Fruit fly (Drosophila melanogaster) whole organism, embryonic: ENCODE results near the gene CG6791.

Source experiments
- Antp ChIP-seq: fragments of 200-800 bp; sonication (Bioruptor generic); optimal IDR thresholded peaks from 3 replicates; lab custom pipeline; 2016; ENCODE audit warnings: missing biosample characterization, missing genetic modification characterization
- Bdp1 ChIP-seq: fragments of 200-800 bp; sonication (Bioruptor generic); optimal IDR thresholded peaks from 3 replicates; lab custom pipeline; 2016; ENCODE audit warnings: missing biosample characterization, missing genetic modification characterization
- CG10267 ChIP-seq: fragments of 200-800 bp; sonication (Bioruptor generic); optimal IDR thresholded peaks from 2 replicates; lab custom pipeline; 2018; ENCODE audit warnings: missing biosample characterization, mild to moderate bottlenecking, missing genetic modification characterization, moderate library complexity
- CG10979 ChIP-seq: fragments of 200-800 bp; sonication (Bioruptor generic); optimal IDR thresholded peaks from 2 replicates; lab custom pipeline; 2018; ENCODE audit warnings: missing biosample characterization, mild to moderate bottlenecking, missing genetic modification characterization, moderate library complexity
- CG12071 ChIP-seq: fragments of 200-800 bp; sonication (Bioruptor generic); optimal IDR thresholded peaks from 3 replicates; lab custom pipeline; 2018; ENCODE audit warnings: missing biosample characterization, mild to moderate bottlenecking, missing genetic modification characterization
- CG14050 ChIP-seq: fragments of 200-800 bp; sonication (Bioruptor generic); IDR thresholded peaks from 3 replicates; pipeline ENCODE4 v1.3.6; 2022; ENCODE audit warnings: missing biosample characterization, missing genetic modification characterization
- CG15073 ChIP-seq: fragments of 200-800 bp; sonication (Bioruptor generic); optimal IDR thresholded peaks from 2 replicates; lab custom pipeline; 2016; ENCODE audit warnings: missing biosample characterization, missing genetic modification characterization
- CG1603 ChIP-seq: fragments of 200-800 bp; sonication (Bioruptor generic); optimal IDR thresholded peaks from 2 replicates; lab custom pipeline; 2019; ENCODE audit warnings: missing biosample characterization, mild to moderate bottlenecking, missing genetic modification characterization, moderate library complexity
- CG17186 ChIP-seq: fragments of 200-800 bp; sonication (Bioruptor generic); optimal IDR thresholded peaks from 3 replicates; lab custom pipeline; 2017; ENCODE audit warnings: missing biosample characterization, missing genetic modification reagents, missing genetic modification characterization
- CG17829 ChIP-seq: fragments of 200-800 bp; optimal IDR thresholded peaks from 2 replicates; lab custom pipeline; 2019; ENCODE audit warnings: missing biosample characterization, mild to moderate bottlenecking, missing genetic modification characterization, moderate library complexity
- CG18764 ChIP-seq: fragments of 200-800 bp; sonication (Bioruptor generic); optimal IDR thresholded peaks from 3 replicates; lab custom pipeline; 2016; ENCODE audit warnings: missing biosample characterization, missing genetic modification characterization
- CG2678 ChIP-seq: fragments of 200-800 bp; sonication (Bioruptor generic); optimal IDR thresholded peaks from 3 replicates; lab custom pipeline; 2019; ENCODE audit warnings: missing biosample characterization, mild to moderate bottlenecking, missing genetic modification characterization, moderate library complexity
- CG31365 ChIP-seq: fragments of 200-800 bp; sonication (Bioruptor generic); optimal IDR thresholded peaks from 2 replicates; lab custom pipeline; 2018; ENCODE audit warnings: missing biosample characterization, mild to moderate bottlenecking, missing genetic modification characterization
- CG32532 ChIP-seq: fragments of 200-800 bp; sonication (Bioruptor generic); IDR thresholded peaks from 2 replicates; pipeline ENCODE4 v1.3.6; 2022; ENCODE audit warnings: missing biosample characterization, missing genetic modification characterization
- CG32767 ChIP-seq: fragments of 200-800 bp; sonication (Bioruptor generic); IDR thresholded peaks from 2 replicates; pipeline ENCODE4 v1.3.6; 2022; ENCODE audit warnings: missing biosample characterization, missing genetic modification characterization
- CG3847 ChIP-seq: fragments of 200-800 bp; sonication (Bioruptor generic); IDR thresholded peaks from 2 replicates; pipeline ENCODE4 v1.3.6; 2022; ENCODE audit warnings: missing biosample characterization, missing genetic modification characterization
- CG4328 ChIP-seq: fragments of 200-800 bp; sonication (Bioruptor generic); optimal IDR thresholded peaks from 3 replicates; lab custom pipeline; 2017; ENCODE audit warnings: missing biosample characterization, missing genetic modification reagents, missing genetic modification characterization
- CG6175 ChIP-seq: fragments of 200-800 bp; sonication (Bioruptor generic); IDR thresholded peaks from 3 replicates; pipeline ENCODE4 v1.3.6; 2022; ENCODE audit warnings: missing biosample characterization, missing genetic modification characterization
- CG6854 ChIP-seq: fragments of 200-800 bp; sonication (Bioruptor generic); optimal IDR thresholded peaks from 3 replicates; lab custom pipeline; 2017; ENCODE audit warnings: missing biosample characterization, mild to moderate bottlenecking, missing genetic modification characterization
- CG7963 ChIP-seq: fragments of 200-800 bp; sonication (Bioruptor generic); IDR thresholded peaks from 3 replicates; pipeline ENCODE4 v1.3.6; 2022; ENCODE audit warnings: missing biosample characterization, missing genetic modification characterization; ENCODE audit not compliant: partially characterized antibody
- CG7987 ChIP-seq: fragments of 200-800 bp; sonication (Bioruptor generic); optimal IDR thresholded peaks from 2 replicates; lab custom pipeline; 2018; ENCODE audit warnings: missing biosample characterization, mild to moderate bottlenecking, missing genetic modification characterization, moderate library complexity
- CG9437 ChIP-seq: fragments of 200-800 bp; sonication (Bioruptor generic); optimal IDR thresholded peaks from 2 replicates; lab custom pipeline; 2018; ENCODE audit warnings: missing biosample characterization, mild to moderate bottlenecking, missing genetic modification characterization
- Dip3 ChIP-seq: fragments of 200-800 bp; sonication (Bioruptor generic); optimal IDR thresholded peaks from 3 replicates; lab custom pipeline; 2016; ENCODE audit warnings: missing biosample characterization, missing genetic modification characterization
- Doc2 ChIP-seq: fragments of 200-800 bp; sonication (Bioruptor generic); IDR thresholded peaks from 2 replicates; pipeline ENCODE4 v1.3.6; 2022; ENCODE audit warnings: missing biosample characterization, missing genetic modification characterization
- Dp ChIP-seq: fragments of 200-800 bp; sonication (Bioruptor generic); optimal IDR thresholded peaks from 2 replicates; lab custom pipeline; 2018; ENCODE audit warnings: missing biosample characterization, mild to moderate bottlenecking, missing genetic modification characterization, moderate library complexity
- Drgx ChIP-seq: fragments of 200-800 bp; sonication (Bioruptor generic); IDR thresholded peaks from 2 replicates; pipeline ENCODE4 v1.3.6; 2022; ENCODE audit warnings: missing biosample characterization, missing genetic modification characterization
- Kr ChIP-seq: fragments of 200-800 bp; sonication (Bioruptor generic); optimal IDR thresholded peaks from 2 replicates; lab custom pipeline; 2017; ENCODE audit warnings: missing biosample characterization, mild to moderate bottlenecking, missing genetic modification characterization
- Mad ChIP-seq: fragments of 200-800 bp; sonication (Bioruptor generic); optimal IDR thresholded peaks from 2 replicates; lab custom pipeline; 2016; ENCODE audit warnings: missing biosample characterization, missing genetic modification characterization
- Mes4 ChIP-seq: fragments of 200-800 bp; sonication (Bioruptor generic); optimal IDR thresholded peaks from 2 replicates; lab custom pipeline; 2016; ENCODE audit warnings: missing biosample characterization, missing genetic modification characterization
- Oaz ChIP-seq: fragments of 200-800 bp; sonication (Bioruptor generic); IDR thresholded peaks from 2 replicates; pipeline ENCODE4 v1.3.6; 2022; ENCODE audit warnings: missing biosample characterization, missing genetic modification characterization
- Oli ChIP-seq: fragments of 200-800 bp; sonication (Bioruptor generic); optimal IDR thresholded peaks from 2 replicates; lab custom pipeline; 2018; ENCODE audit warnings: missing biosample characterization, mild to moderate bottlenecking, missing genetic modification characterization, moderate library complexity
- PHDP ChIP-seq: fragments of 200-800 bp; sonication (Bioruptor generic); optimal IDR thresholded peaks from 3 replicates; lab custom pipeline; 2018; ENCODE audit warnings: missing biosample characterization, mild to moderate bottlenecking, missing genetic modification characterization, moderate library complexity
- Poxn ChIP-seq: fragments of 200-800 bp; sonication (Bioruptor generic); IDR thresholded peaks from 2 replicates; pipeline ENCODE4 v1.3.6; 2022; ENCODE audit warnings: missing biosample characterization, missing genetic modification characterization
- Ptx1 ChIP-seq: fragments of 200-800 bp; sonication (Bioruptor generic); IDR thresholded peaks from 2 replicates; pipeline ENCODE4 v1.3.6; 2022; ENCODE audit warnings: missing biosample characterization, missing genetic modification characterization
- Side ChIP-seq: fragments of 200-800 bp; sonication (Bioruptor generic); optimal IDR thresholded peaks from 2 replicates; lab custom pipeline; 2016; ENCODE audit warnings: missing biosample characterization, missing genetic modification characterization
- Xrp1 ChIP-seq: fragments of 200-800 bp; sonication (Bioruptor generic); IDR thresholded peaks from 2 replicates; pipeline ENCODE4 v1.3.6; 2022; ENCODE audit warnings: missing biosample characterization, missing genetic modification characterization
- ato ChIP-seq: fragments of 200-800 bp; sonication (Bioruptor generic); IDR thresholded peaks from 2 replicates; pipeline ENCODE4 v1.3.6; 2022; ENCODE audit warnings: missing biosample characterization, missing genetic modification characterization; ENCODE audit not compliant: partially characterized antibody
- bowl ChIP-seq: fragments of 200-800 bp; sonication (Bioruptor generic); IDR thresholded peaks from 2 replicates; pipeline ENCODE4 v1.3.6; 2022; ENCODE audit warnings: missing biosample characterization, missing genetic modification characterization
- dmrt11E ChIP-seq: fragments of 200-800 bp; sonication (Bioruptor generic); optimal IDR thresholded peaks from 3 replicates; lab custom pipeline; 2018; ENCODE audit warnings: missing biosample characterization, mild to moderate bottlenecking, missing genetic modification characterization, moderate library complexity
- dpn ChIP-seq, 2 experiments: fragments of 200-800 bp; sonication (Bioruptor generic); optimal IDR thresholded peaks; 3 replicates each; lab custom pipeline; 2016; ENCODE audit warnings: missing biosample characterization in 2 of 2, missing genetic modification characterization in 2 of 2
- fu2 ChIP-seq: fragments of 200-800 bp; sonication (Bioruptor generic); optimal IDR thresholded peaks from 2 replicates; lab custom pipeline; 2016; ENCODE audit warnings: missing biosample characterization, missing genetic modification characterization
- jigr1 ChIP-seq: fragments of 200-800 bp; sonication (Bioruptor generic); IDR thresholded peaks from 3 replicates; pipeline ENCODE4 v1.3.6; 2022; ENCODE audit warnings: missing biosample characterization, missing genetic modification characterization
- klu ChIP-seq: fragments of 200-800 bp; sonication (Bioruptor generic); IDR thresholded peaks from 2 replicates; pipeline ENCODE4 v1.3.6; 2022; ENCODE audit warnings: missing biosample characterization, missing genetic modification characterization
- nerfin-2 ChIP-seq: fragments of 200-800 bp; sonication (Bioruptor generic); IDR thresholded peaks from 2 replicates; pipeline ENCODE4 v1.3.6; 2022; ENCODE audit warnings: missing biosample characterization, missing genetic modification characterization; ENCODE audit not compliant: partially characterized antibody
- onecut ChIP-seq: fragments of 200-800 bp; sonication (Bioruptor generic); IDR thresholded peaks from 2 replicates; pipeline ENCODE4 v1.3.6; 2022; ENCODE audit warnings: missing biosample characterization, missing genetic modification characterization
- p53 ChIP-seq: fragments of 200-800 bp; sonication (Bioruptor generic); optimal IDR thresholded peaks from 2 replicates; lab custom pipeline; 2016; ENCODE audit warnings: missing biosample characterization, missing genetic modification characterization
- repo ChIP-seq: fragments of 200-800 bp; sonication (Bioruptor generic); optimal IDR thresholded peaks from 2 replicates; lab custom pipeline; 2016; ENCODE audit warnings: missing biosample characterization, missing genetic modification characterization
- tna ChIP-seq: fragments of 200-800 bp; sonication (Bioruptor generic); IDR thresholded peaks from 2 replicates; pipeline ENCODE4 v1.3.6; 2022; ENCODE audit warnings: missing biosample characterization, missing genetic modification characterization; ENCODE audit not compliant: partially characterized antibody
- tup ChIP-seq: fragments of 200-800 bp; sonication (Bioruptor generic); optimal IDR thresholded peaks from 2 replicates; lab custom pipeline; 2016; ENCODE audit warnings: missing biosample characterization, mild to moderate bottlenecking, missing genetic modification characterization, moderate library complexity

CG6791 gene

DNA sequence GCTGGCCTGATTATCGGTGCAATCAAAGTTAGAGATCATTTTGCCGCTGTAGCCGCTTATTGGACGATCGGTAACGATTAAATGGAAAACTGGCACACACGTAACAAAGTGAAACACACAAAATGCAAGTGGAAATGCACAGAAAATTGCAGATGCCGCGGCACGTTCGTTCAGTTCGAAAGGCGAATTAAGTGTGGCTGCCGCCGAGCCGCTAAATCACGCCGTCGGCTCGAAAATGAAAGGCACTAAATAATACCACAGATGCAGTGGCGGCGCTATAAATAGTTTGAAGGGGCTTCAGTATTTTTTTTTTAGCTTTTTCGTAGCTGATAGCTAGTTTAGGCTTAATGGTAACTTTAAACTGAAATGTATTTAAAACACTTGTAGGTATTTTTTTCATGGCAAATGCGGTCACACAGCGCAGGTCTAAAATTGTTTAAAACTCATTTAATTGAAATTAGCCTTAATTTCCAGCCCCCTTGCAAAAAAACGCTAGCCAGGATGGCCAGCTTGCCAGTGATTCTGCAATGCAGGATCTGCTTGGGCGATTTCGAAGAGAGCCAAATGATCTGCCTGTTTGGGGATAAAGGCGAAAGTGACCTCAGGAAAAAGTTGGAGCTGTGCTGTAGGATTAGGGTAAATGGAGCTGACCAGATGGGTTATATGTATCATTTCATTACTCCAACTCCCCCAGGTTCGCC is 29.9 kb upstream of the CG6791 start, which contains the start of the genes Jupiter and CG14710 (continued):
- TF ChIP-seq CG6175 = no peak
- peak; percentile 81 for TF ChIP-seq CG32532 (GFP tag; lab: Robert Waterston, UW)
- TF ChIP-seq CG7987 = no peak
- TF ChIP-seq Kr (GFP tag; lab: Kevin White, UChicago) = no peak
- TF ChIP-seq p53 (GFP tag; lab: Kevin White, UChicago) = peak; percentile 77
- peak; percentile 34; the same call in 1 of the 2 replicates for TF ChIP-seq CG32767 (GFP tag; lab: Robert Waterston, UW)
- no peak for TF ChIP-seq Oaz (GFP tag; lab: Robert Waterston, UW)
- peak; percentile 53 for TF ChIP-seq Side
- no peak for TF ChIP-seq nerfin-2
- TF ChIP-seq CG17829 = peak; percentile 76
- TF ChIP-seq bowl (GFP tag; lab: Robert Waterston, UW) = no peak
- TF ChIP-seq tna (GFP tag; lab: Robert Waterston, UW) = no peak
- TF ChIP-seq fu2 (GFP tag; lab: Kevin White, UChicago) = peak; percentile 81
- peak; percentile 80 to 83 for TF ChIP-seq dpn (GFP tag; optimal IDR thresholded peaks at IDR 0.05; lab: Kevin White, UChicago)
- no peak for TF ChIP-seq ato
- peak; percentile 82 for TF ChIP-seq Ptx1
- TF ChIP-seq jigr1 = peak; percentile 14; the same call in 1 of the 3 replicates
- TF ChIP-seq Mad (GFP tag; lab: Kevin White, UChicago) = peak; percentile 80
- TF ChIP-seq Antp (GFP tag; lab: Kevin White, UChicago) = peak; percentile 90
- peak; percentile 11; the same call in 1 of the 2 replicates for TF ChIP-seq onecut (GFP tag; lab: Robert Waterston, UW)
- peak; percentile 77 for TF ChIP-seq CG1603 (tag; lab: Kevin White, UChicago)
- TF ChIP-seq CG9437 = no peak
- TF ChIP-seq CG10979 (tag; lab: Kevin White, UChicago) = peak; percentile 30
- peak; percentile 18 for TF ChIP-seq tup (GFP tag; lab: Kevin White, UChicago)
- TF ChIP-seq Bdp1 (GFP tag; lab: Kevin White, UChicago) = peak; percentile 11
- TF ChIP-seq dmrt11E (tag; lab: Kevin White, UChicago) = peak; percentile 53
- TF ChIP-seq CG17186 = peak; percentile 18
- TF ChIP-seq Doc2 (GFP tag; lab: Robert Waterston, UW) = no peak
- TF ChIP-seq Poxn (GFP tag; lab: Robert Waterston, UW) = no peak
- peak; percentile 67 for TF ChIP-seq Dip3 (GFP tag; lab: Kevin White, UChicago)
- peak; percentile 62 for TF ChIP-seq repo (GFP tag; lab: Kevin White, UChicago)
- no peak for TF ChIP-seq CG7963 (GFP tag; lab: Robert Waterston, UW)
- TF ChIP-seq klu (GFP tag; lab: Robert Waterston, UW) = peak; percentile 45; the same call in 1 of the 2 replicates
- peak; percentile 75 for TF ChIP-seq CG18764 (GFP tag; lab: Kevin White, UChicago)
- peak; percentile 1 for TF ChIP-seq CG4328 (GFP tag; lab: Kevin White, UChicago)
- peak; percentile 59 for TF ChIP-seq CG2678 (tag; lab: Kevin White, UChicago)
- TF ChIP-seq Xrp1 = peak; percentile 49; the same call in 1 of the 2 replicates
- TF ChIP-seq Oli (tag; lab: Kevin White, UChicago) = peak; percentile 12
- no peak for TF ChIP-seq CG15073 (GFP tag; lab: Kevin White, UChicago)
- TF ChIP-seq CG3847 (GFP tag; lab: Robert Waterston, UW) = peak; percentile 86
- TF ChIP-seq CG12071 (GFP tag; lab: Kevin White, UChicago) = no peak
- TF ChIP-seq Dp (GFP tag; lab: Kevin White, UChicago) = peak; percentile 85
- no peak; the same call in 2 of the 3 replicates for TF ChIP-seq CG14050 (GFP tag; lab: Robert Waterston, UW)
- peak; percentile 61 for TF ChIP-seq Mes4
- TF ChIP-seq CG6854 = no peak
- no peak for TF ChIP-seq CG31365
- TF ChIP-seq Drgx (GFP tag; lab: Robert Waterston, UW) = peak; percentile 5; the same call in 1 of the 2 replicates
- TF ChIP-seq PHDP (tag; lab: Kevin White, UChicago) = peak; percentile 49
- TF ChIP-seq CG10267 = peak; percentile 80
